Worm (Caenorhabditis elegans): ENCODE measurements around the gene skr-16.

ce11 chrIV:7175346-7175745 lies 6.8 kb downstream of the skr-16 start, which contains the start of gene C42D4.19:
- TF ChIP-seq zag-1 (tag; optimal IDR thresholded peaks at IDR 0.05) = no peak
- TF ChIP-seq sma-9 (GFP tag; optimal IDR thresholded peaks at IDR 0.05) = no peak
- no peak for TF ChIP-seq sma-9 (tag; optimal IDR thresholded peaks at IDR 0.05)
- TF ChIP-seq nhr-12 (tag; optimal IDR thresholded peaks at IDR 0.05) = no peak
- no peak for TF ChIP-seq ama-1 (optimal IDR thresholded peaks at IDR 0.05)

Measured in whole organism, L2 larva.